Fruit fly (Drosophila melanogaster) whole organism: Measurements from ENCODE around the gene CG7080.

ENCODE experiments used
- CG8478 ChIP-seq: fragments of >200 bp; optimal IDR thresholded peaks from 2 replicates; lab custom pipeline; 2018; ENCODE audit warnings: inconsistent platforms
- Dll ChIP-seq: fragments of >200 bp; optimal IDR thresholded peaks from 2 replicates; lab custom pipeline; 2017
- EcR ChIP-seq, 2 experiments: fragments of >200 bp; optimal IDR thresholded peaks; 2 replicates each; lab custom pipeline; 2017; ENCODE audit warnings: missing biosample characterization in 2 of 2, missing genetic modification characterization in 2 of 2, missing genetic modification reagents in 2 of 2
- pan ChIP-seq: fragments of >200 bp; optimal IDR thresholded peaks from 2 replicates; lab custom pipeline; 2017
- psq ChIP-seq: fragments of >200 bp; optimal IDR thresholded peaks from 2 replicates; lab custom pipeline; 2017
- usp ChIP-seq: fragments of >200 bp; optimal IDR thresholded peaks from 2 replicates; lab custom pipeline; 2017; ENCODE audit warnings: missing biosample characterization, missing genetic modification characterization, mixed read lengths

Gene CG7080

dm6 chr3R:22341652-22342051, 12.6 kb downstream of the CG7080 start:
- TF ChIP-seq EcR (GFP tag; optimal IDR thresholded peaks at IDR 0.05; lab: Kevin White, UChicago) (no peak), CG8478 (no peak), Dll (no peak), usp (GFP tag; lab: Kevin White, UChicago) (no peak), pan (no peak), psq (lab: Kevin White, UChicago) (no peak)

dm6 chr3R:22342151-22342550, 13.1 kb downstream of the CG7080 start, which contains the start of gene CG5386:
Gene CG5386 (minus strand): TSS chr3R:22342251.
- TF ChIP-seq usp (GFP tag; lab: Kevin White, UChicago): no peak
- no peak for TF ChIP-seq pan
- TF ChIP-seq CG8478: no peak
- no peak for TF ChIP-seq Dll
- no peak for TF ChIP-seq psq (lab: Kevin White, UChicago)
- no peak for TF ChIP-seq EcR (GFP tag; optimal IDR thresholded peaks at IDR 0.05; lab: Kevin White, UChicago)

- no peak for TF ChIP-seq pan
These were observed 13.6 kb downstream of the CG7080 start for dm6 chr3R:22342708-22343107.

- TF ChIP-seq EcR (GFP tag; optimal IDR thresholded peaks at IDR 0.05; lab: Kevin White, UChicago): peak in 1 of 2 experiments; percentile 29
- TF ChIP-seq usp (GFP tag; lab: Kevin White, UChicago): no peak
- TF ChIP-seq pan: no peak
- TF ChIP-seq CG8478: no peak
- TF ChIP-seq psq (lab: Kevin White, UChicago): no peak
- TF ChIP-seq Dll: no peak
These were observed 22.3 kb downstream of the CG7080 start, which contains the start of gene rdhB for dm6 chr3R:22351396-22351795. Gene rdhB (plus strand): TSS chr3R:22351696.

- TF ChIP-seq usp (GFP tag; lab: Kevin White, UChicago): no peak
- no peak for TF ChIP-seq EcR (GFP tag; optimal IDR thresholded peaks at IDR 0.05; lab: Kevin White, UChicago)
- TF ChIP-seq Dll: no peak
- no peak for TF ChIP-seq CG8478
- TF ChIP-seq pan: no peak
- TF ChIP-seq psq (lab: Kevin White, UChicago): no peak
These were observed 27.6 kb downstream of the CG7080 start, which contains the start of gene Sar1 for dm6 chr3R:22356464-22357410. Gene Sar1 (plus strand): TSS chr3R:22356685.

- TF ChIP-seq CG8478: no peak
- TF ChIP-seq EcR (GFP tag; optimal IDR thresholded peaks at IDR 0.05; lab: Kevin White, UChicago): no peak
- TF ChIP-seq Dll: no peak
- TF ChIP-seq psq (lab: Kevin White, UChicago): no peak
- TF ChIP-seq usp (GFP tag; lab: Kevin White, UChicago): no peak
- TF ChIP-seq pan: no peak
These were observed 28.8 kb downstream of the CG7080 start for dm6 chr3R:22357942-22358341.

- TF ChIP-seq Dll (no peak), usp (GFP tag; lab: Kevin White, UChicago) (no peak), psq (lab: Kevin White, UChicago) (no peak), EcR (GFP tag; optimal IDR thresholded peaks at IDR 0.05; lab: Kevin White, UChicago) (no peak), CG8478 (no peak), pan (no peak)
These were observed 29.7 kb downstream of the CG7080 start for dm6 chr3R:22358810-22359209.

dm6 chr3R:22362218-22362907, 33.3 kb downstream of the CG7080 start, which contains the start of the genes JMJD6, CG7071 and Muted:
Gene JMJD6 (minus strand): TSS chr3R:22362371.
Gene CG7071 (plus strand): TSS chr3R:22362620.
Gene Muted (plus strand): TSS chr3R:22362620.
- TF ChIP-seq pan (no peak), usp (GFP tag; lab: Kevin White, UChicago) (no peak), Dll (no peak), CG8478 (no peak), psq (lab: Kevin White, UChicago) (no peak), EcR (GFP tag; optimal IDR thresholded peaks at IDR 0.05; lab: Kevin White, UChicago) (no peak)

dm6 chr3R:22365660-22366195, 36.6 kb downstream of the CG7080 start, which contains the start of gene CG5382:
Gene CG5382 (minus strand): TSS chr3R:22365983.
- TF ChIP-seq Dll: no peak

dm6 chr3R:22367126-22368076, 38.3 kb downstream of the CG7080 start, which contains the start of the genes Polr3F and PyK:
Gene Polr3F (minus strand): TSS chr3R:22367373.
Gene PyK (plus strand): TSS chr3R:22367536.
- TF ChIP-seq usp (GFP tag; lab: Kevin White, UChicago) (no peak), Dll (no peak), EcR (GFP tag; optimal IDR thresholded peaks at IDR 0.05; lab: Kevin White, UChicago) (no peak), pan (no peak), CG8478 (no peak), psq (lab: Kevin White, UChicago) (no peak)

- TF ChIP-seq EcR (GFP tag; optimal IDR thresholded peaks at IDR 0.05; lab: Kevin White, UChicago): no peak
- TF ChIP-seq CG8478: no peak
- no peak for TF ChIP-seq Dll
- TF ChIP-seq pan: no peak
- TF ChIP-seq usp (GFP tag; lab: Kevin White, UChicago): no peak
- no peak for TF ChIP-seq psq (lab: Kevin White, UChicago)
These were observed 39.1 kb downstream of the CG7080 start for dm6 chr3R:22368077-22368776.
